Worm (Caenorhabditis elegans): ENCODE results near the gene ipla-3.

The ipla-3 gene

DNA sequence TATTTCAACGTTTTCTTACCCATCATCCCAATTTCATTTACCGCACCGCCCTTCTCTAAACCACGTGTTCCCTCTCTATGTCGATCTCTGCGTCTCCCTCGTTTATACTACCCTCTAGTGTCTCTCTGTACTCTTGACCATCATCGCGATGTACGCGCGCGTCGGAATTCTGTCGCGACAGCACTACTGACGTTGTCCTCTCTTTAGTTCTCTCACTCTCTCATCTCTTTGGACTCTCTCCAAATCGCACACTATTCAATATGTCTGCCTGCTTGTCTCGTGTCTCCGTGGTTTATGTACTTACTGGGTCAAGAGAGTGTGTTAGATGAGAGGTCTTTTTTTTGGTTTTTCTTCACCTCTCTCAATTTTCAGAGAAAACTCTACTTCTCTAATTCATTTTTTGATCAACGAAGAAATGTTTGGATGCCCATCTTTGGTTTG is 49.2 kb upstream of the ipla-3 start (continued):
- TF ChIP-seq rec-8 (tag; optimal IDR thresholded peaks at IDR 0.05) (no peak), rcor-1 (GFP tag; IDR thresholded peaks at IDR 0.05) (peak; percentile 74), hmg-1.2 (GFP tag; IDR thresholded peaks at IDR 0.05) (peak; percentile 94), die-1 (tag; optimal IDR thresholded peaks at IDR 0.05) (peak; percentile 37), attf-3 (GFP tag; conservative IDR thresholded peaks at IDR 0.05) (no peak), nfya-1 (tag; optimal IDR thresholded peaks at IDR 0.05; ENCODE audit: borderline replicate concordance, insufficient read depth) (no peak), cebp-1 (GFP tag; IDR thresholded peaks at IDR 0.05) (0 out of 2 replicates have a peak, but pooled peaks have one; percentile 26), cebp-1 (tag; optimal IDR thresholded peaks at IDR 0.05) (peak; percentile 92), ceh-91 (GFP tag; IDR thresholded peaks at IDR 0.05) (no peak), attf-6 (GFP tag; IDR thresholded peaks at IDR 0.05) (no peak), ztf-18 (tag; optimal IDR thresholded peaks at IDR 0.05) (peak; percentile 53), aptf-2 (GFP tag; conservative IDR thresholded peaks at IDR 0.05) (0 out of 2 replicates have a peak, but pooled peaks have one; percentile 40), akir-1 (GFP tag; optimal IDR thresholded peaks at IDR 0.05) (peak; percentile 49), ceh-79 (tag; optimal IDR thresholded peaks at IDR 0.05) (no peak), chd-7 (tag; optimal IDR thresholded peaks at IDR 0.05) (peak; percentile 94), lag-1 (GFP tag; IDR thresholded peaks at IDR 0.05) (no peak), ccch-3 (GFP tag; optimal IDR thresholded peaks at IDR 0.05) (no peak), attf-5 (GFP tag; optimal IDR thresholded peaks at IDR 0.05) (peak; percentile 78), F57C9.4 (tag; optimal IDR thresholded peaks at IDR 0.05) (no peak), hrde-1 (tag; optimal IDR thresholded peaks at IDR 0.05; ENCODE audit: borderline replicate concordance) (no peak), let-607 (tag; optimal IDR thresholded peaks at IDR 0.05) (peak; percentile 85 to 91), nfya-2 (GFP tag; IDR thresholded peaks at IDR 0.05) (no peak), snpc-4 (GFP tag; optimal IDR thresholded peaks at IDR 0.05) (no peak), snpc-4 (tag; optimal IDR thresholded peaks at IDR 0.05) (peak in 3 of 4 experiments; percentile 14 to 80 (median 79)), zim-3 (tag; optimal IDR thresholded peaks at IDR 0.05) (no peak), unc-62 (GFP tag; optimal IDR thresholded peaks at IDR 0.05) (no peak), F39B2.1 (GFP tag; IDR thresholded peaks at IDR 0.05) (no peak), bed-2 (GFP tag; IDR thresholded peaks at IDR 0.05) (no peak), ztf-26 (tag; optimal IDR thresholded peaks at IDR 0.05) (peak; percentile 84), nhr-80 (tag; optimal IDR thresholded peaks at IDR 0.05) (peak; percentile 79), ceh-27 (GFP tag; optimal IDR thresholded peaks at IDR 0.05) (peak; percentile 98), ztf-3 (GFP tag; optimal IDR thresholded peaks at IDR 0.05) (peak; percentile 11), dpff-1 (tag; optimal IDR thresholded peaks at IDR 0.05) (no peak), F33H1.4 (GFP tag; IDR thresholded peaks at IDR 0.05) (no peak), aptf-3 (GFP tag; IDR thresholded peaks at IDR 0.05) (no peak), ZK185.1 (tag; optimal IDR thresholded peaks at IDR 0.05; ENCODE audit: poor library complexity, severe bottlenecking) (peak; percentile 80), snpc-1.3 (tag; optimal IDR thresholded peaks at IDR 0.05; ENCODE audit: insufficient read depth) (peak; percentile 48), mel-28 (tag; optimal IDR thresholded peaks at IDR 0.05; ENCODE audit: borderline replicate concordance) (no peak), tbp1 (GFP tag; optimal IDR thresholded peaks at IDR 0.05) (peak; percentile 69), ztf-28 (GFP tag; IDR thresholded peaks at IDR 0.05) (no peak), dox-1 (GFP tag; IDR thresholded peaks at IDR 0.05) (peak; percentile 82), lin-35 (GFP tag; optimal IDR thresholded peaks at IDR 0.05) (peak in 1 of 3 experiments; percentile 87)
